Worm (Caenorhabditis elegans): ENCODE data around the gene ubc-9.

The ubc-9 gene

DNA sequence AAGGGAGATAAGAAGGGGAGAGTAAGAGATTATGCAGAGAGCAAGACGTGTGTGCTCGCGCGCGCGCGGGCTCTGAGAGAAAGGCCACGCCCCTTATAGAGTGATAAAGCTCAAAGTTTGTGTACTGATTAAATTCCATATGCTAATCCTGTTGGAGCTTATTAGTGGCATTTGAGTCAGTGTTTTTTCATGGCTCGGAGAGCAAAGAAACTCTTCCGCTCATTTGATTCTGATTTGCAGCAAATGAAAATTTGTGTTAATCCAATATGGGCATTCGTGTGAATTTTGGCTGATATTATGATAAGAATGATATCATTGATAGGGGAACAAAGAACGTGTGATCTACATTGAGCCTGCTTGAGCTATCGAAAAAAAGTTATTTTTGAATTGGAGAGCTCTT lies 37.3 kb upstream of the ubc-9 start:
- no peak for TF ChIP-seq nhr-25 (tag; optimal IDR thresholded peaks at IDR 0.05)
- peak; percentile 17 for TF ChIP-seq nhr-11 (tag; optimal IDR thresholded peaks at IDR 0.05)
- no peak for TF ChIP-seq nhr-43 (tag; optimal IDR thresholded peaks at IDR 0.05; ENCODE audit: poor library complexity, severe bottlenecking)

DNA sequence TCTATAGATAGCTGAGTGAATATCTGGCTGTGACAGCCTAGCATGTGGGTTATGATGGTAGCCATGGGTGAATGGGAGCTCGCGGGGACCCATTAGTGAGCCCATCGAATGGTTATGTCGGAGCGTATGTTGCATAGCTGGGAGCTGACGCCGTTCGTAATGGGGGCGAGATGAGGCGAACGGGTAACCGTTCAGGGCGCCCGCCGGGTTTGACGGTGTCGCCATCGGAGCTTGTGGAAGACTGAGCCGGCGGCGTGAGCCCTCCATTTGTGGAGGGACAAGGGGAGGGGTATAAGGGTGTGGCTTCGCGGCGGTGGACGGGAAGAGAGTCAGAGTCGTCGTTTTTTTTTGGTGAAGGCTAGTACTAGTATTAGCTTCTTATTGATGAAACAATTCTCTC lies 27.0 kb upstream of the ubc-9 start:
- TF ChIP-seq sea-2 (GFP tag; optimal IDR thresholded peaks at IDR 0.05) (no peak), hmg-11 (tag; optimal IDR thresholded peaks at IDR 0.05) (no peak), jun-1 (tag; optimal IDR thresholded peaks at IDR 0.05) (no peak), elt-1 (tag; optimal IDR thresholded peaks at IDR 0.05) (no peak)

DNA sequence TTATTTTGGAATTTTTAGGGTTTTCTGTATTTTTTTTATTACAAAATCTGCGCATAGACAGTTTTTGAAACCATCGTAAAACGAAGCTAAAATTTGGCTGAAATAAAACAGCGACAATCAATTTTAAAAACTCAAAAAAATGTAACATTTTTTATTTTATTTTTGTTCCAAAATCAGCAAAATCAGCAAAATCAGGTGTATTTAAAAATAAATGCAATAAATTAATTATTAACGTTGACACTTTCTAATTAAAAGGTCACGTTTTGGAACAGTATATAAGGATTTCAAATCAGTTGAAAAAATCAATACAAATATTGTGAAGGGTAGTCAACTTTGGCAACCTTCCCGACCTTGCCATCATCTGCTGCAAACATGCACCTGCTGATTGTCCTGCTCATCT lies 17.5 kb upstream of the ubc-9 start, which contains the start of gene R105.1:
TSS of gene R105.1 (plus strand) at position 301 of the 400 bp plus-strand sequence.
- no peak for TF ChIP-seq elt-3 (tag; optimal IDR thresholded peaks at IDR 0.05)
- no peak for TF ChIP-seq hmg-11 (tag; optimal IDR thresholded peaks at IDR 0.05)
- TF ChIP-seq nhr-28 (tag; optimal IDR thresholded peaks at IDR 0.05) = no peak
- TF ChIP-seq ama-1 (optimal IDR thresholded peaks at IDR 0.05) = no peak
- no peak for TF ChIP-seq egl-27 (tag; optimal IDR thresholded peaks at IDR 0.05)
- TF ChIP-seq ceh-16 (tag; optimal IDR thresholded peaks at IDR 0.05) = no peak
- TF ChIP-seq nhr-23 (tag; optimal IDR thresholded peaks at IDR 0.05) = no peak
- TF ChIP-seq daf-12 (tag; optimal IDR thresholded peaks at IDR 0.05) = no peak
- TF ChIP-seq nhr-12 (tag; optimal IDR thresholded peaks at IDR 0.05) = no peak
- TF ChIP-seq lsy-12 (tag; optimal IDR thresholded peaks at IDR 0.05) = no peak
- no peak for TF ChIP-seq nfya-1 (tag; optimal IDR thresholded peaks at IDR 0.05; ENCODE audit: insufficient read depth)

DNA sequence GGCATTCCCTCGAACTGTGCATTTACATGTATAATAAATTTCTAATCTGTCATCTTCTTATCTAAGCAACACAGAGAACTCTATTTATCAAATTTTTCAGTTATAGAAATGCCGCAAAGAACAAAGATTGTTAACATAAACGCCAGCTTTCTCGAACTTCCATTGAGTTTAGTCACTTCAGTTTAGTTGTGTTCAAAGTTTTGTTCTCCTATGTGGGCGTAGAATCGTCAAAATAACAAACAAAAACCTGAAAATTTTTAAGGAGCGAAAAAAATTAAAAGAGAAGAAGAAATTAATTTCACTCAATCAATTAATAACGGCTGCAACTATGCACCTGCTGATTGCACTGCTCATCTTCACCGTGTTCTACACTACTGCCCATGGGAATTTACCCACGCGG lies 14.8 kb upstream of the ubc-9 start, which contains the start of gene R105.5:
TSS of gene R105.5 (plus strand) at position 301 of the 400 bp plus-strand sequence.
- TF ChIP-seq ceh-28 (tag; optimal IDR thresholded peaks at IDR 0.05) = no peak
- no peak for TF ChIP-seq lin-15B (tag; optimal IDR thresholded peaks at IDR 0.05)

DNA sequence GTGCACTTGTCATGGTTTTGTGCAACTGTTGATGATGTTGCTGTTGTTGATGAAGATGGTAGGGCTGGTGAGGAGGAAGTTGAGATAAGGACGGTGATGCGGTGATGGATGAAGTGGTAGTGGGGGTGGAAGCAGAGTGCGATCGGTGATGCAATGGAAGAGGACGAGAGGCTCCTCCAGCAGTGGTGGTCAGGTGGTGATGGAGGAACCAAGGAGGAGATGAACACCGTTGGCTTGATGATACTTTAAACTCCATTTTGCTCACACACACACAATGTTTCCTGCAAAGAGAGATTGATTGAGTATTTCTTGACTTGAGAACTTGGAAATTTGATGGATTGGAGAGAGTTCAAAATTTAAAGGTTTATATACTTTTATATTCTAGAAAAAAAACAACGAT lies 13.0 kb upstream of the ubc-9 start, which contains the start of gene F19C7.8:
TSS of gene F19C7.8 (minus strand) at position 256 of the 400 bp plus-strand sequence.
- TF ChIP-seq mml-1 (tag; optimal IDR thresholded peaks at IDR 0.05) (no peak), skn-1 (tag; optimal IDR thresholded peaks at IDR 0.05) (no peak), nhr-76 (tag; optimal IDR thresholded peaks at IDR 0.05) (no peak), ztf-4 (tag; optimal IDR thresholded peaks at IDR 0.05) (no peak), fkh-2 (tag; optimal IDR thresholded peaks at IDR 0.05) (no peak), eor-1 (tag; optimal IDR thresholded peaks at IDR 0.05) (no peak), nhr-23 (tag; optimal IDR thresholded peaks at IDR 0.05) (no peak), unc-62 (GFP tag; optimal IDR thresholded peaks at IDR 0.05) (no peak), pqm-1 (tag; optimal IDR thresholded peaks at IDR 0.05) (no peak), unc-39 (tag; optimal IDR thresholded peaks at IDR 0.05) (no peak), snpc-4 (tag; optimal IDR thresholded peaks at IDR 0.05) (no peak), ceh-82 (tag; optimal IDR thresholded peaks at IDR 0.05) (no peak), elt-3 (tag; optimal IDR thresholded peaks at IDR 0.05) (no peak), ama-1 (optimal IDR thresholded peaks at IDR 0.05) (no peak), hmg-11 (tag; optimal IDR thresholded peaks at IDR 0.05) (no peak), nhr-43 (tag; optimal IDR thresholded peaks at IDR 0.05; ENCODE audit: poor library complexity, severe bottlenecking) (no peak)

DNA sequence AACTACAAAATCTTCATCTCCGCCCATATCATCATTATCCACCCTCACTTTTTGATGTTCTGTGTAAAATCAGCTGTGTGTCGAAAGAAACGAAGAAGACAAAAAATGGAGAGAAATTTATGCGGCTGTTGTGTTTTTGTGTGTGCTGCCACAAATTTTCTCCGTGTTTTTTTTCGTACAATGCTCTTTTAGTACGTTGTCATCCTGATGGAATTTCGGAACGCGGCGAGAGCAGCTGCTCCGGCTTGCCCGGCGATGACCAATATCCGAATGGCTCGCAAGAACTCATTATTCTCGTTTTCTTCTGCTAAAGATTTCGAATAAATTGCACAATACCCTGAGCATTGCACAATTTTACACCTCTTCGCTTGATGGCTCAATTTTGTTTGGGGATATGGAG lies 11.5 kb upstream of the ubc-9 start:
- no peak for TF ChIP-seq elt-3 (tag; optimal IDR thresholded peaks at IDR 0.05)
- no peak for TF ChIP-seq ztf-4 (tag; optimal IDR thresholded peaks at IDR 0.05)

DNA sequence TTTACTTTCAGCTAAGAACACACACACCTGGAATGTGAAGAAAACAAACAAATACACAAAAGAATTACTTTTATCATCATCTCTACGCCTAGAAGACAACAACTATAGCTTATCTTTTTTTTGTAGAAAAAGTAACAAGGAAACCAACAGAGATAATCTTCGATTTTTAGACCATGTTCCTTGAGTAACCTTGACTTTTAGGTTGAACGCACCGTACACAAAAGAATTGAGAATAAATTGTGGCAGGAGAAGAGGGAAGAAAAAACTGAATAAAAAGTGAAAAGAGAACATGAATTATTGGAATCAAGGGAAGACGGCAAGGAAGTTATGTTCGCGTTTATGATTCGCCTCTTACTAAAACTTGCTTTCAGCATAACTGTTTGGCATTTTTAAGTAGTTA lies 9.9 kb upstream of the ubc-9 start:
- TF ChIP-seq ama-1 (optimal IDR thresholded peaks at IDR 0.05) (no peak), nhr-43 (tag; optimal IDR thresholded peaks at IDR 0.05; ENCODE audit: poor library complexity, severe bottlenecking) (peak; percentile 15), nhr-25 (tag; optimal IDR thresholded peaks at IDR 0.05) (peak; percentile 77)

All from whole organism, L3 larva.